Fruit fly (Drosophila melanogaster): Measurements from ENCODE around the gene gudu.

DNA sequence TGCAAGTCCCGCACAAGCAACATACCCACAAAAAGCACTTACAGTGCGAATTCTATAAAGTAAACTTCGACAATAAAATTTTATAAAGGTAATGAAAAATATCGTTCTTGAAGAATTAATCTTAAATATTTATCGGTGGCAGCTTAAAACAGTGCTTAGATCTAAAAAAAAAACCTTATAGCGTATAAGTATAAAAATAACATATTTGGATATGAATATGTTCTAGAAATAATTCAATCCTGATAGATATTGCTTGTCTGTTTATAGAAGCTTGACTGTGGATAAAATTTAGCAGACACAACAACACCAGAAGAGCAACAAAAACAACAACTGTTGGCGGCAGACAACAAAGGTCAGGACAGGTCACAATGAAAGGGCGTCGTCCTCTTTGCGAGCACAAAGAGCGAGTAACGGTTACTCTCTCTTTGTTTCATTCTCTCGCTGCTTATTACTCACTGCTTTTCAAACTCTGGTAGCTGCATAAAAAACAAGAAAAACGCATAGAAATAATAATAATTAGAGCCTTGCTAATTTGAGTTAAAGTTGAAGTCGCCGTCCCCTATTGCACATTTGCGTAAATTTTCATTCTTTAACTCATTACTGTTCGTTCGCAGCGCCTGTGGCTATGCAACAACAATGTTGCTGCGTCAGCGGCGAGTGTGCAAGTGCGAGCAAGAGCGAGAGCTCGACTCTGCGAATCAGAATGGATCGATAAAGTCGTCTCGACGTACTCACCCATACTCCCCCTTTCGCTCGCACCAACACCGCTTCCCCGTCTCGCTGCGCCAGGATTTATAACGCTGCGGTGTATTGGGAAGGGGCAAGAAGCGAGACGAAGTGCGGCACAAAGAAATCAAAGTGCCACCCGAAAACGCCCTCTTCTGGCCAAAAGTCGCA is 31.3 kb downstream of the gudu start:
- peak; percentile 38 to 85 for TF ChIP-seq EcR (GFP tag; optimal IDR thresholded peaks at IDR 0.05)
- TF ChIP-seq Dll (optimal IDR thresholded peaks at IDR 0.05), result no peak
- TF ChIP-seq psq (optimal IDR thresholded peaks at IDR 0.05), result no peak
- TF ChIP-seq pan (optimal IDR thresholded peaks at IDR 0.05), result no peak
- no peak for TF ChIP-seq usp (GFP tag; optimal IDR thresholded peaks at IDR 0.05)
- no peak for TF ChIP-seq CG8478 (optimal IDR thresholded peaks at IDR 0.05)
